Worm (Caenorhabditis elegans): Measurements from ENCODE around the gene Y102A11A.3.

DNA sequence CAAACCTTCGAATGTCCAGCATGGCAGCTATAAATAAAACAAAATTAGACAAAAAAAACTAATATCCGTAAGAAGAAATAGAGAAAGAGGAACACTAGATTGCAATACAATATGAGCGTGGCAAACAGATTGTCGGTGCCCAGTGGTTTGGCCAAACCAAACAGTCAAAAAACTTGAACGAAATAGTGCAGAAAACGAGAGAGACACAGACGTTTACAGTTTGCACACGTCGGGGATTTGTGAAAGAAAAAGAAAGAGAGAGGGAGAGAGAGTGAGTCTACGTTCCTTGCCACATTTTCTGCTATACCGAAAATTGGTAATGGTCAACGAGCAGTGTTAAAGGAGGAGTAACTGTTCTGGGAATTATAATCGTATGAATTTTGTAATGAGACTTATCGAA is 16.2 kb downstream of the Y102A11A.3 start, which contains the start of gene ergi-1:
- TF ChIP-seq nhr-76 (tag; optimal IDR thresholded peaks at IDR 0.05) (no peak), snpc-4 (tag; optimal IDR thresholded peaks at IDR 0.05) (no peak), unc-62 (GFP tag; optimal IDR thresholded peaks at IDR 0.05) (no peak), lsy-2 (tag; optimal IDR thresholded peaks at IDR 0.05) (no peak), mep-1 (tag; optimal IDR thresholded peaks at IDR 0.05) (no peak), pha-4 (tag; optimal IDR thresholded peaks at IDR 0.05) (peak; percentile 2), ces-1 (GFP tag; optimal IDR thresholded peaks at IDR 0.05) (no peak), unc-39 (tag; optimal IDR thresholded peaks at IDR 0.05) (no peak), unc-120 (tag; optimal IDR thresholded peaks at IDR 0.05; ENCODE audit: poor library complexity, severe bottlenecking) (no peak)
